Fruit fly (Drosophila melanogaster) whole organism, pupa: ENCODE measurements around the gene CG15539.

Experiments used
- CG10348 ChIP-seq: fragments of 200-800 bp; sonication (Bioruptor generic); IDR thresholded peaks from 2 replicates; pipeline ENCODE4 v1.3.6; 2022; ENCODE audit warnings: missing biosample characterization, missing genetic modification characterization
- CG12605 ChIP-seq: fragments of 200-800 bp; sonication (Bioruptor generic); IDR thresholded peaks from 2 replicates; pipeline ENCODE4 v1.3.6; 2022; ENCODE audit warnings: missing biosample characterization, missing genetic modification characterization
- CG13204 ChIP-seq: fragments of 200-800 bp; sonication (Bioruptor generic); optimal IDR thresholded peaks from 2 replicates; lab custom pipeline; 2018; ENCODE audit warnings: missing biosample characterization, mild to moderate bottlenecking, missing genetic modification characterization, moderate library complexity
- CG14655 ChIP-seq: fragments of 200-800 bp; sonication (Bioruptor generic); optimal IDR thresholded peaks from 3 replicates; lab custom pipeline; 2017; ENCODE audit warnings: mild to moderate bottlenecking, missing biosample characterization, missing genetic modification reagents, missing genetic modification characterization
- CG15710 ChIP-seq: fragments of 200-800 bp; sonication (Bioruptor generic); optimal IDR thresholded peaks from 2 replicates; lab custom pipeline; 2018; ENCODE audit warnings: missing biosample characterization, mild to moderate bottlenecking, missing genetic modification characterization, moderate library complexity
- CG17806 ChIP-seq: fragments of 200-800 bp; sonication (Bioruptor generic); optimal IDR thresholded peaks from 2 replicates; lab custom pipeline; 2018; ENCODE audit warnings: missing biosample characterization, mild to moderate bottlenecking, missing genetic modification characterization, moderate library complexity
- CG32121 ChIP-seq: fragments of 200-800 bp; sonication (Bioruptor generic); IDR thresholded peaks from 2 replicates; pipeline ENCODE4 v1.3.6; 2022; ENCODE audit warnings: missing biosample characterization, missing genetic modification characterization
- CG34367 ChIP-seq: fragments of 200-800 bp; sonication (Bioruptor generic); optimal IDR thresholded peaks from 2 replicates; lab custom pipeline; 2018; ENCODE audit warnings: missing biosample characterization, mild to moderate bottlenecking, missing genetic modification characterization
- CG4496 ChIP-seq: fragments of 200-800 bp; sonication (Bioruptor generic); IDR thresholded peaks from 3 replicates; pipeline ENCODE4 v1.3.6; 2022; ENCODE audit warnings: missing biosample characterization, missing genetic modification characterization
- CG8159 ChIP-seq: fragments of 200-800 bp; sonication (Bioruptor generic); optimal IDR thresholded peaks from 3 replicates; lab custom pipeline; 2018; ENCODE audit warnings: missing biosample characterization, mild to moderate bottlenecking, missing genetic modification characterization, moderate library complexity
- CG8301 ChIP-seq: fragments of 200-800 bp; sonication (Bioruptor generic); optimal IDR thresholded peaks from 2 replicates; lab custom pipeline; 2018; ENCODE audit warnings: missing biosample characterization, mild to moderate bottlenecking, missing genetic modification characterization
- CG9948 ChIP-seq: fragments of 200-800 bp; sonication (Bioruptor generic); optimal IDR thresholded peaks from 2 replicates; lab custom pipeline; 2018; ENCODE audit warnings: missing biosample characterization, mild to moderate bottlenecking, missing genetic modification characterization, moderate library complexity
- D1 ChIP-seq: fragments of 200-800 bp; sonication (Bioruptor generic); optimal IDR thresholded peaks from 2 replicates; lab custom pipeline; 2018; ENCODE audit warnings: missing biosample characterization, mild to moderate bottlenecking, missing genetic modification characterization, moderate library complexity
- EcR ChIP-seq: fragments of 200-800 bp; sonication (Bioruptor generic); optimal IDR thresholded peaks from 3 replicates; lab custom pipeline; 2019; ENCODE audit warnings: missing biosample characterization, missing genetic modification characterization, mild to moderate bottlenecking, moderate library complexity, missing genetic modification reagents
- Ets98B ChIP-seq: fragments of 200-800 bp; sonication (Bioruptor generic); IDR thresholded peaks from 2 replicates; pipeline ENCODE4 v1.3.6; 2022; ENCODE audit warnings: missing biosample characterization, missing genetic modification characterization
- Pif1A ChIP-seq: fragments of 200-800 bp; sonication (Bioruptor generic); optimal IDR thresholded peaks from 3 replicates; lab custom pipeline; 2016; ENCODE audit warnings: missing biosample characterization, missing genetic modification characterization
- Pif1B ChIP-seq: fragments of 200-800 bp; sonication (Bioruptor generic); optimal IDR thresholded peaks from 3 replicates; lab custom pipeline; 2016; ENCODE audit warnings: missing biosample characterization, missing genetic modification characterization
- Snoo ChIP-seq: fragments of 200-800 bp; sonication (Bioruptor generic); optimal IDR thresholded peaks from 3 replicates; lab custom pipeline; 2017; ENCODE audit warnings: missing biosample characterization, mild to moderate bottlenecking, missing genetic modification characterization, inconsistent platforms
- fd96Ca ChIP-seq: fragments of 200-800 bp; sonication (Bioruptor generic); IDR thresholded peaks from 3 replicates; pipeline ENCODE4 v1.3.6; 2022; ENCODE audit warnings: missing biosample characterization, missing genetic modification characterization
- gl ChIP-seq: fragments of 200-800 bp; sonication (Bioruptor generic); optimal IDR thresholded peaks from 2 replicates; lab custom pipeline; 2018; ENCODE audit warnings: missing biosample characterization, mild to moderate bottlenecking, missing genetic modification characterization
- rn ChIP-seq: fragments of 200-800 bp; sonication (Bioruptor generic); IDR thresholded peaks from 2 replicates; pipeline ENCODE4 v1.3.6; 2022; ENCODE audit warnings: missing biosample characterization, missing genetic modification characterization

CG15539 gene

DNA sequence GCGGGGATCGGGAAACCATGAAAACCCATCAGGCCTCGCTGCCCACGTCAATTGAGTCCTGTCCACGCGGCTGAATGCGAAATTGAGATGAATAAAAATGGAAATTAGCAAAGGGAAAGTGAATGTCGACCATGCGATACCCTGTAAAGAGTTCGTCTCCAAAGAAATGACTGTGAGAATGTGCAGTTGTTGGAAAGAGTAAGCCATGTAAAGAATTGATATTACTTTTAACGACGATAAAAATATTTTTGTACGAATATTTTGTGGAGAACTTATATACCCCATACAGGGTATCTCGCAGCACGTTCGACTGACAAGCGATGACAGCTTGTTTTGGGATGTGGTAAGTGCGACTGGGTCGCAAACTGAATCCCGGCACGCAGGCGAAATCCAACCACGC is 4.6 kb upstream of the CG15539 start:
- peak; percentile 3 for TF ChIP-seq CG34367 (tag; lab: Kevin White, UChicago)
- TF ChIP-seq rn = no peak
- no peak for TF ChIP-seq EcR (GFP tag; lab: Kevin White, UChicago)
- TF ChIP-seq D1 = no peak
- no peak; the same call in 1 of the 2 replicates for TF ChIP-seq Ets98B
- peak; percentile 60 for TF ChIP-seq Pif1A (GFP tag; lab: Kevin White, UChicago)
- no peak for TF ChIP-seq gl
- no peak for TF ChIP-seq CG32121 (GFP tag; lab: Robert Waterston, UW)
- TF ChIP-seq CG9948 = no peak
- TF ChIP-seq CG13204 = no peak
- TF ChIP-seq Pif1B (GFP tag; lab: Kevin White, UChicago) = peak; percentile 31
- peak; percentile 67 for TF ChIP-seq CG14655 (GFP tag; lab: Kevin White, UChicago)
- TF ChIP-seq CG10348 (GFP tag; lab: Robert Waterston, UW) = no peak
- no peak for TF ChIP-seq CG15710 (tag; lab: Kevin White, UChicago)
- peak; percentile 66; the same call in 2 of the 3 replicates for TF ChIP-seq fd96Ca
- TF ChIP-seq CG12605 (GFP tag; lab: Robert Waterston, UW) = no peak
- peak; percentile 67 for TF ChIP-seq CG8159 (tag; lab: Kevin White, UChicago)
- peak; percentile 76; the same call in 2 of the 3 replicates for TF ChIP-seq CG4496
- TF ChIP-seq CG17806 (tag; lab: Kevin White, UChicago) = no peak
- TF ChIP-seq Snoo (tag; lab: Kevin White, UChicago) = no peak
- no peak for TF ChIP-seq CG8301 (tag; lab: Kevin White, UChicago)
- TF ChIP-seq, all 21 proteins: peak for 7

DNA sequence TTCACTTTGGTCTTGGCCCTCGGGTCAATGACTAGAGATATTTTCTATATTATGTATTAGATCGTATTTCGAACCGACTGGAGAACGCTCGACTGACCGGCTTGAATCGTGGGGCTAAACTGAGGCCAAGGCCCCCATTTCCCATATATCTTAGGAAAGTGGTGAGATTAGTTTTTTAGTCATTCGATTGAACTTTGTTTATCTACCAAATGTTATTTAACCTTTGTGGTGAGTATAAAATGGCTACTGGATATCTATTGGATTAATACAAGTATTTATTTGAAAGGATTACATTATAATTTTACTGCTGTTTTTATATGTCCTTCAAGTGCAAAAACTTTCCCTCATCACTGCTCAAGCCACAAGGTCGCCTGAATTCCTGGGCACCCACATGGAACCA is 2.4 kb upstream of the CG15539 start, which contains the start of gene CG31371:
Gene CG31371 (minus strand): TSS at position 101 of the 400 bp plus-strand sequence.
- TF ChIP-seq rn (no peak), CG15710 (tag; lab: Kevin White, UChicago) (no peak), CG12605 (GFP tag; lab: Robert Waterston, UW) (no peak), Pif1B (GFP tag; lab: Kevin White, UChicago) (no peak), CG32121 (GFP tag; lab: Robert Waterston, UW) (no peak), CG8301 (tag; lab: Kevin White, UChicago) (no peak), gl (no peak), CG14655 (GFP tag; lab: Kevin White, UChicago) (no peak), CG9948 (no peak), CG13204 (no peak), Ets98B (no peak), CG8159 (tag; lab: Kevin White, UChicago) (no peak), D1 (no peak), Pif1A (GFP tag; lab: Kevin White, UChicago) (no peak), fd96Ca (no peak), CG34367 (tag; lab: Kevin White, UChicago) (no peak), EcR (GFP tag; lab: Kevin White, UChicago) (no peak)
- TF ChIP-seq, all 21 proteins: peak for 0

DNA sequence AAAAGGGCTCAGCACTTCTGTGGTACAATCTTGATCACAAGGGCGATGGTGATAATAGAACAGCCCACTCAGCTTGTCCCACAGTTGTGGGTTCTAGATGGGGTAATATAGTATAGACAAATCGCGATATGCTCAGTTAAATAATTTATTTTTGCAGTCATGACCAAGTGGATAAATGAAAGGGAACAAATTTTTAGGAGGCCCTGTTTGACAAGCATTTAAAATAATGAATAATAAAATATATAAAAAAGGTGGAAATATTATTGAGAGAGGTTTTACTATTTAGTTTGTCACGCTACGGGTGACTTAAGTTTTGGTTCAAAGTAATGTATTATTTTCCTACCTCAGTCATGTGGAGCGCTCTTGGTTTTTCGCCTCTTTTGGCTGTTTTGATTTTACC is 1.9 kb downstream of the CG15539 start, which contains the start of gene CG34041:
Gene CG34041 (plus strand): TSS at position 301 of the 400 bp plus-strand sequence.
- TF ChIP-seq CG17806 (tag; lab: Kevin White, UChicago) (no peak), Pif1B (GFP tag; lab: Kevin White, UChicago) (no peak), CG4496 (no peak), EcR (GFP tag; lab: Kevin White, UChicago) (no peak), CG13204 (no peak), CG15710 (tag; lab: Kevin White, UChicago) (no peak)
- TF ChIP-seq, all 21 proteins: peak for 0

DNA sequence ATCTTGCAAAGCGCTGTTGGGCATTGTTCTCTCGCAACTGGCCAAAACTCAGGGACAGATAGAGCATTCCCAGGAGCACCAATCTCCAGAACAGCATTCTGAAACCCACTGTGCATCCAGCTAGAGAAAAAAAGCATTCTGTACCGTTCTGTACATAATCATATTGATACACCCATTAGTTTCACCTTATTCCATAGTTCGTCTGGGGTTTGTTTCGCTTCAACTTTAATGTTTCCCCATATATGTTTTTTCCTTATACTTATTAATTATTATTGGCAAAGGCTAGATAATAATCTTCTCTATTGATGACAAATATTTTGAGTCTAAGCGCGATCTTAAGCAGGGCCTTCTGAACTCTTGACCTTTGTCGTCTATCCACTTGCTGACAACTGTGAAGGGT is 6.3 kb downstream of the CG15539 start, which contains the start of gene PH4alphaNE2:
Gene PH4alphaNE2 (minus strand): TSS at position 101 of the 400 bp plus-strand sequence.
- no peak for TF ChIP-seq CG12605 (GFP tag; lab: Robert Waterston, UW)
- no peak for TF ChIP-seq Pif1B (GFP tag; lab: Kevin White, UChicago)
- no peak for TF ChIP-seq CG32121 (GFP tag; lab: Robert Waterston, UW)
- no peak for TF ChIP-seq D1

DNA sequence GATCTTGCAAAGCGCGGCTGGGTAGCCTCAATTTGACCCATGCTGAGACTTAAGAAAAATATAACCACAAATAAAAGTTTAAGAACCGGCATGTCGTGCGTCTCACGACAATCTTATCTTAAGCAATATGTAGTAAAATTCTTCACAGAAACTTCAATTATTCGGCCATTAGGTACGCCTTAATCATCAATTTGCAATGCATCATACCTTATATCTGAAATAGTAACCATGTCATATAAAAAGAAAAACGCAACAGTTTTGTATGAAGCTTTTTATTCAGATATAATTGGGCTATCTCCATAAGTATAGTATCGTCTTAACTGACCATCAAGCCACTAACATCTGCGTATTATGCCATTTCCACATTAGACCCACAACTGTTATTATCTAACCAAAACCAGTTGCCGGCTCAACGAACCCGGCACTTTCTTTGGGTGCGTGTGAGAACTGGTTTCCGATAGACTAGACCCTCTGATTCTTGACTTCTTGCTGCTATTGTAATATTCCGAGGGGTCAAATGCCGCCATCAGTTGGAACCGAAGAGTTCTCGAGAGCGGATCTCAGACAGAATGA is 8.6 kb downstream of the CG15539 start, which contains the start of the genes CG31524 and CG9698:
Gene CG31524 (minus strand): TSS at position 101 of the 573 bp plus-strand sequence.
Gene CG9698 (plus strand): TSS at position 523 of the 573 bp plus-strand sequence.
- TF ChIP-seq CG15710 (tag; lab: Kevin White, UChicago) (no peak), CG34367 (tag; lab: Kevin White, UChicago) (no peak), CG9948 (no peak), CG32121 (GFP tag; lab: Robert Waterston, UW) (no peak), CG14655 (GFP tag; lab: Kevin White, UChicago) (no peak), CG10348 (GFP tag; lab: Robert Waterston, UW) (no peak), CG8159 (tag; lab: Kevin White, UChicago) (no peak), CG4496 (no peak), D1 (no peak), CG13204 (no peak), EcR (GFP tag; lab: Kevin White, UChicago) (no peak), CG17806 (tag; lab: Kevin White, UChicago) (no peak), CG12605 (GFP tag; lab: Robert Waterston, UW) (no peak), fd96Ca (no peak), Pif1A (GFP tag; lab: Kevin White, UChicago) (no peak), Snoo (tag; lab: Kevin White, UChicago) (no peak), gl (no peak)

DNA sequence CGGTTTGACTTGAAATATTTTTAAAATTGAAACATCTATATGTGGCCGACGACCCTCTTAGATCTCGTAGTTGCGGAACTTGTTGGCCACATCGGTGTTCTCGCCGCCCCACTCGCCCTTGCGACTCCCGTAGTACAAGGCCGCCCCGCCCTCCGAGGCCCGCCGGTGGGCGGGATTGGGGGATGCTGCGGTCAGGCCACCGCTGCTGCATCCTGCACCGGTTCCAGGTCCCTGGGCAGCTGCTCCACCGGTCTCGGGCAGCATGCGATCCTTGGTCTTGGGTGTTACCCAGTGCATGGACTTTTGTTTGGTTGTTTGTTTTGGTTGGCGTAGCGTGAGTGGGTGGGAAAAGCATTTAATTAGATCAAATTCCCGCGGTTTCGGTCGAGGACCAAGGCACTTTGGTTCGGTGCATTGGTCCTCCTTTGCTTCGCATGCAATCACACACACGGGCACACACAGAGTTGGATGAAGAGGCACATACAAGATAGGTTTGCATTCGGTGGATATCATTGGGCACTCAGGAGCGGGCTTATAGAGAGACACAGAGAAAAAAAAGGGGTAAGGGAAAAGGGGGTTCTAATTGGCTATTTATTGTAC is 12.6 kb downstream of the CG15539 start:
- TF ChIP-seq Snoo (tag; lab: Kevin White, UChicago) = no peak
- no peak for TF ChIP-seq Ets98B
- TF ChIP-seq CG15710 (tag; lab: Kevin White, UChicago) = no peak
- no peak for TF ChIP-seq CG34367 (tag; lab: Kevin White, UChicago)
- TF ChIP-seq D1 = no peak
- TF ChIP-seq rn = no peak
- TF ChIP-seq CG8301 (tag; lab: Kevin White, UChicago) = no peak
- no peak for TF ChIP-seq CG17806 (tag; lab: Kevin White, UChicago)
- TF ChIP-seq CG32121 (GFP tag; lab: Robert Waterston, UW) = no peak
- no peak for TF ChIP-seq CG9948
- no peak for TF ChIP-seq CG8159 (tag; lab: Kevin White, UChicago)
